Fruit fly (Drosophila melanogaster) whole organism, embryonic: Measurements from ENCODE around the gene udt.
A peak's percentile ranks its signal among the peaks of the same experiment; 100 is the strongest.

Experiments
- Ada2b ChIP-seq: fragments of 200-800 bp; sonication (Bioruptor generic); IDR thresholded peaks from 2 replicates; pipeline ENCODE4 v1.3.6; 2022; ENCODE audit warnings: missing biosample characterization, missing genetic modification characterization
- Awh ChIP-seq: fragments of 200-800 bp; sonication (Bioruptor generic); IDR thresholded peaks from 2 replicates; pipeline ENCODE4, ENCODE4 v1.3.6; 2022; ENCODE audit warnings: missing biosample characterization, missing genetic modification characterization
- Bgb ChIP-seq: fragments of 200-800 bp; sonication (Bioruptor generic); IDR thresholded peaks from 2 replicates; pipeline ENCODE4 v1.3.6; 2022; ENCODE audit warnings: missing biosample characterization, missing genetic modification characterization; ENCODE audit not compliant: partially characterized antibody
- CG10274 ChIP-seq: fragments of 200-800 bp; sonication (Bioruptor generic); optimal IDR thresholded peaks from 3 replicates; lab custom pipeline; 2017; ENCODE audit warnings: missing biosample characterization, mild to moderate bottlenecking, missing genetic modification characterization
- CG10321 ChIP-seq: fragments of 200-800 bp; sonication (Bioruptor generic); IDR thresholded peaks from 2 replicates; pipeline ENCODE4 v1.3.6; 2022; ENCODE audit warnings: missing biosample characterization, missing genetic modification characterization
- CG10979 ChIP-seq: fragments of 200-800 bp; sonication (Bioruptor generic); optimal IDR thresholded peaks from 2 replicates; lab custom pipeline; 2018; ENCODE audit warnings: missing biosample characterization, mild to moderate bottlenecking, missing genetic modification characterization, moderate library complexity
- CG12236 ChIP-seq: fragments of 200-800 bp; sonication (Bioruptor generic); optimal IDR thresholded peaks from 2 replicates; lab custom pipeline; 2016; ENCODE audit warnings: missing biosample characterization, missing genetic modification characterization
- CG12769 ChIP-seq: fragments of 200-800 bp; sonication (Bioruptor generic); optimal IDR thresholded peaks from 2 replicates; lab custom pipeline; 2019; ENCODE audit warnings: missing biosample characterization, mild to moderate bottlenecking, missing genetic modification characterization, moderate library complexity
- CG13894 ChIP-seq: fragments of 200-800 bp; sonication (Bioruptor generic); optimal IDR thresholded peaks from 3 replicates; lab custom pipeline; 2018; ENCODE audit warnings: missing biosample characterization, mild to moderate bottlenecking, missing genetic modification characterization, moderate library complexity
- CG14050 ChIP-seq: fragments of 200-800 bp; sonication (Bioruptor generic); IDR thresholded peaks from 3 replicates; pipeline ENCODE4 v1.3.6; 2022; ENCODE audit warnings: missing biosample characterization, missing genetic modification characterization
- CG15011 ChIP-seq: fragments of 200-800 bp; sonication (Bioruptor generic); optimal IDR thresholded peaks from 3 replicates; lab custom pipeline; 2018; ENCODE audit warnings: missing biosample characterization, mild to moderate bottlenecking, missing genetic modification characterization
- CG1529 ChIP-seq: fragments of 200-800 bp; sonication (Bioruptor generic); optimal IDR thresholded peaks from 3 replicates; lab custom pipeline; 2018; ENCODE audit warnings: missing biosample characterization, missing genetic modification characterization
- CG1602 ChIP-seq: fragments of 200-800 bp; sonication (Bioruptor generic); optimal IDR thresholded peaks from 3 replicates; lab custom pipeline; 2016; ENCODE audit warnings: missing biosample characterization, missing genetic modification characterization
- CG17385 ChIP-seq: fragments of 200-800 bp; sonication (Bioruptor generic); optimal IDR thresholded peaks from 3 replicates; lab custom pipeline; 2018; ENCODE audit warnings: missing biosample characterization, mild to moderate bottlenecking, missing genetic modification characterization
- CG17912 ChIP-seq: fragments of 200-800 bp; sonication (Bioruptor generic); optimal IDR thresholded peaks from 2 replicates; lab custom pipeline; 2018; ENCODE audit warnings: missing biosample characterization, mild to moderate bottlenecking, missing genetic modification characterization
- CG2712 ChIP-seq: fragments of 200-800 bp; optimal IDR thresholded peaks from 3 replicates; lab custom pipeline; 2019; ENCODE audit warnings: missing biosample characterization, mild to moderate bottlenecking, missing genetic modification characterization, moderate library complexity
- CG30020 ChIP-seq: fragments of 200-800 bp; optimal IDR thresholded peaks from 2 replicates; lab custom pipeline; 2019; ENCODE audit warnings: missing biosample characterization, mild to moderate bottlenecking, missing genetic modification characterization, moderate library complexity
- CG30431 ChIP-seq: fragments of 200-800 bp; sonication (Bioruptor generic); optimal IDR thresholded peaks from 2 replicates; lab custom pipeline; 2017; ENCODE audit warnings: missing biosample characterization, missing genetic modification characterization
- CG3847 ChIP-seq: fragments of 200-800 bp; sonication (Bioruptor generic); IDR thresholded peaks from 2 replicates; pipeline ENCODE4 v1.3.6; 2022; ENCODE audit warnings: missing biosample characterization, missing genetic modification characterization
- CG4328 ChIP-seq: fragments of 200-800 bp; sonication (Bioruptor generic); optimal IDR thresholded peaks from 3 replicates; lab custom pipeline; 2017; ENCODE audit warnings: missing biosample characterization, missing genetic modification reagents, missing genetic modification characterization
- CG5245 ChIP-seq: fragments of 200-800 bp; sonication (Bioruptor generic); optimal IDR thresholded peaks from 3 replicates; lab custom pipeline; 2016; ENCODE audit warnings: missing biosample characterization, missing genetic modification characterization
- CG6254 ChIP-seq: fragments of 200-800 bp; sonication (Bioruptor generic); optimal IDR thresholded peaks from 3 replicates; lab custom pipeline; 2017; ENCODE audit warnings: mild to moderate bottlenecking, missing biosample characterization, missing genetic modification reagents, missing genetic modification characterization
- CG7271 ChIP-seq: fragments of 200-800 bp; sonication (Bioruptor generic); optimal IDR thresholded peaks from 2 replicates; lab custom pipeline; 2018; ENCODE audit warnings: missing biosample characterization, mild to moderate bottlenecking, missing genetic modification characterization, moderate library complexity
- CG7928 ChIP-seq: fragments of 200-800 bp; sonication (Bioruptor generic); optimal IDR thresholded peaks from 2 replicates; lab custom pipeline; 2017; ENCODE audit warnings: missing biosample characterization, mild to moderate bottlenecking, missing genetic modification characterization
- CG7987 ChIP-seq: fragments of 200-800 bp; sonication (Bioruptor generic); optimal IDR thresholded peaks from 2 replicates; lab custom pipeline; 2018; ENCODE audit warnings: missing biosample characterization, mild to moderate bottlenecking, missing genetic modification characterization, moderate library complexity
- CG8359 ChIP-seq: fragments of 200-800 bp; sonication (Bioruptor generic); optimal IDR thresholded peaks from 2 replicates; lab custom pipeline; 2017; ENCODE audit warnings: missing biosample characterization, mild to moderate bottlenecking, missing genetic modification characterization, borderline replicate concordance
- CG9215 ChIP-seq: fragments of 200-800 bp; sonication (Bioruptor generic); IDR thresholded peaks from 2 replicates; pipeline ENCODE4 v1.3.6; 2022; ENCODE audit warnings: missing biosample characterization, missing genetic modification characterization
- CG9797 ChIP-seq: fragments of 200-800 bp; sonication (Bioruptor generic); optimal IDR thresholded peaks from 3 replicates; lab custom pipeline; 2018; ENCODE audit warnings: missing biosample characterization, mild to moderate bottlenecking, missing genetic modification characterization
- Chrac-16 ChIP-seq: fragments of 200-800 bp; sonication (Bioruptor generic); optimal IDR thresholded peaks from 3 replicates; lab custom pipeline; 2016; ENCODE audit warnings: missing biosample characterization, missing genetic modification characterization
- CoRest ChIP-seq: fragments of 200-800 bp; sonication (Bioruptor generic); optimal IDR thresholded peaks from 3 replicates; lab custom pipeline; 2018; ENCODE audit warnings: missing biosample characterization, mild to moderate bottlenecking, missing genetic modification characterization, moderate library complexity
- Dref ChIP-seq: fragments of 200-800 bp; sonication (Bioruptor generic); IDR thresholded peaks from 2 replicates; pipeline ENCODE4 v1.3.6; 2022; ENCODE audit warnings: missing biosample characterization, missing genetic modification characterization
- E2f2 ChIP-seq: fragments of 200-800 bp; sonication (Bioruptor generic); IDR thresholded peaks from 2 replicates; pipeline ENCODE4 v1.3.6; 2022; ENCODE audit warnings: missing biosample characterization, missing genetic modification characterization
- HLHmδ ChIP-seq: fragments of 200-800 bp; sonication (Bioruptor generic); optimal IDR thresholded peaks from 2 replicates; lab custom pipeline; 2018; ENCODE audit warnings: missing biosample characterization, mild to moderate bottlenecking, missing genetic modification characterization, moderate library complexity
- Lpt ChIP-seq: fragments of >200 bp; optimal IDR thresholded peaks from 2 replicates; lab custom pipeline; 2018; ENCODE audit warnings: missing biosample characterization, missing genetic modification characterization
- NC2β ChIP-seq: fragments of 200-800 bp; sonication (Bioruptor generic); optimal IDR thresholded peaks from 2 replicates; lab custom pipeline; 2016; ENCODE audit warnings: missing biosample characterization, missing genetic modification characterization
- Nf-YC ChIP-seq: fragments of 200-800 bp; optimal IDR thresholded peaks from 3 replicates; lab custom pipeline; 2019; ENCODE audit warnings: missing biosample characterization, mild to moderate bottlenecking, missing genetic modification characterization, moderate library complexity
- Opbp ChIP-seq: fragments of 200-800 bp; sonication (Bioruptor generic); IDR thresholded peaks from 3 replicates; pipeline ENCODE4 v1.3.6; 2022; ENCODE audit warnings: missing biosample characterization, missing genetic modification characterization; ENCODE audit not compliant: partially characterized antibody
- Scr ChIP-seq: fragments of 200-800 bp; sonication (Bioruptor generic); IDR thresholded peaks from 2 replicates; pipeline ENCODE4 v1.3.6; 2022; ENCODE audit warnings: missing biosample characterization, missing genetic modification characterization; ENCODE audit not compliant: partially characterized antibody
- ase ChIP-seq: fragments of 200-800 bp; sonication (Bioruptor generic); IDR thresholded peaks from 3 replicates; pipeline ENCODE4 v1.3.6; 2022; ENCODE audit warnings: missing biosample characterization, missing genetic modification characterization
- croc ChIP-seq: fragments of 200-800 bp; sonication (Bioruptor generic); conservative IDR thresholded peaks from 3 replicates; pipeline ENCODE4 v1.3.6; 2022; ENCODE audit warnings: missing biosample characterization, missing genetic modification characterization
- cwo ChIP-seq: fragments of 200-800 bp; sonication (Bioruptor generic); optimal IDR thresholded peaks from 3 replicates; lab custom pipeline; 2017; ENCODE audit warnings: missing biosample characterization, missing genetic modification characterization, mild to moderate bottlenecking, moderate library complexity, missing genetic modification reagents
- dm ChIP-seq: fragments of 200-800 bp; sonication (Bioruptor generic); optimal IDR thresholded peaks from 3 replicates; lab custom pipeline; 2016; ENCODE audit warnings: missing biosample characterization, missing genetic modification characterization
- ems ChIP-seq: fragments of 200-800 bp; sonication (Bioruptor generic); optimal IDR thresholded peaks from 3 replicates; lab custom pipeline; 2016; ENCODE audit warnings: missing biosample characterization, missing genetic modification characterization
- her ChIP-seq: fragments of 200-800 bp; sonication (Bioruptor generic); optimal IDR thresholded peaks from 2 replicates; lab custom pipeline; 2016; ENCODE audit warnings: missing biosample characterization, missing genetic modification characterization
- onecut ChIP-seq: fragments of 200-800 bp; sonication (Bioruptor generic); IDR thresholded peaks from 2 replicates; pipeline ENCODE4 v1.3.6; 2022; ENCODE audit warnings: missing biosample characterization, missing genetic modification characterization
- pzg ChIP-seq: fragments of 200-800 bp; sonication (Bioruptor generic); optimal IDR thresholded peaks from 3 replicates; lab custom pipeline; 2018; ENCODE audit warnings: missing biosample characterization, mild to moderate bottlenecking, missing genetic modification characterization, moderate library complexity
- ranshi ChIP-seq: fragments of 200-800 bp; sonication (Bioruptor generic); IDR thresholded peaks from 2 replicates; pipeline ENCODE4 v1.3.6; 2022; ENCODE audit warnings: missing biosample characterization, missing genetic modification characterization
- salm ChIP-seq: fragments of 200-800 bp; sonication (Bioruptor generic); optimal IDR thresholded peaks from 2 replicates; lab custom pipeline; 2018; ENCODE audit warnings: missing biosample characterization, mild to moderate bottlenecking, missing genetic modification characterization
- slbo ChIP-seq: fragments of 200-800 bp; sonication (Bioruptor generic); IDR thresholded peaks from 2 replicates; pipeline ENCODE4 v1.3.6; 2022; ENCODE audit warnings: missing biosample characterization, missing genetic modification characterization
- sna ChIP-seq: fragments of 200-800 bp; sonication (Bioruptor generic); IDR thresholded peaks from 2 replicates; pipeline ENCODE4 v1.3.6; 2022; ENCODE audit warnings: missing biosample characterization, missing genetic modification characterization; ENCODE audit not compliant: partially characterized antibody
- z ChIP-seq: fragments of 200-800 bp; sonication (Bioruptor generic); IDR thresholded peaks from 3 replicates; pipeline ENCODE4 v1.3.6; 2022; ENCODE audit warnings: missing biosample characterization, missing genetic modification characterization

udt gene

dm6 chr3R:23713901-23714300 is 49.2 kb downstream of the udt start (continued):
- TF ChIP-seq CG15011 (GFP tag; lab: Kevin White, UChicago), result peak; percentile 9
- no peak for TF ChIP-seq pzg (GFP tag; lab: Kevin White, UChicago)
- TF ChIP-seq Chrac-16 (GFP tag; lab: Kevin White, UChicago), result peak; percentile 63
- TF ChIP-seq Ada2b (GFP tag; lab: Robert Waterston, UW), result no peak
- TF ChIP-seq CG30020 (tag; lab: Kevin White, UChicago), result no peak
- TF ChIP-seq Lpt (GFP tag; lab: Kevin White, UChicago), result no peak
- no peak for TF ChIP-seq z (GFP tag; lab: Robert Waterston, UW)
- no peak for TF ChIP-seq Scr (GFP tag; lab: Robert Waterston, UW)
- TF ChIP-seq NC2β (GFP tag; lab: Kevin White, UChicago), result peak; percentile 56
- peak; percentile 48 for TF ChIP-seq CG30431 (GFP tag; lab: Kevin White, UChicago)
- TF ChIP-seq CG3847 (GFP tag; lab: Robert Waterston, UW), result 0 out of 2 replicates have a peak, but pooled peaks have one; percentile 14
- TF ChIP-seq onecut (GFP tag; lab: Robert Waterston, UW), result 0 out of 2 replicates have a peak, but pooled peaks have one; percentile 38
- no peak for TF ChIP-seq dm (GFP tag; lab: Kevin White, UChicago)
- no peak for TF ChIP-seq HLHmδ (GFP tag; lab: Kevin White, UChicago)
- peak; percentile 51 for TF ChIP-seq CG1529 (GFP tag; lab: Kevin White, UChicago)
- no peak for TF ChIP-seq ems
- no peak for TF ChIP-seq CG4328 (GFP tag; lab: Kevin White, UChicago)
- peak; percentile 39 for TF ChIP-seq CG12769 (tag; lab: Kevin White, UChicago)
- TF ChIP-seq Awh (GFP tag; lab: Robert Waterston, UW), result peak; percentile 60; the same call in 1 of the 2 replicates
- TF ChIP-seq Nf-YC, result no peak
- TF ChIP-seq Bgb (GFP tag; lab: Robert Waterston, UW), result no peak
- TF ChIP-seq E2f2 (GFP tag; lab: Robert Waterston, UW), result peak; percentile 39; the same call in 1 of the 2 replicates
- no peak for TF ChIP-seq CG9797 (GFP tag; lab: Kevin White, UChicago)
- peak; percentile 64 for TF ChIP-seq CG1602 (GFP tag; lab: Kevin White, UChicago)
- peak; percentile 56 for TF ChIP-seq salm (tag; lab: Kevin White, UChicago)
- TF ChIP-seq Opbp (GFP tag; lab: Robert Waterston, UW), result no peak
- TF ChIP-seq CG7987 (GFP tag; lab: Kevin White, UChicago), result no peak
- no peak for TF ChIP-seq CG12236 (GFP tag; lab: Kevin White, UChicago)
- peak; percentile 46 for TF ChIP-seq CG6254 (GFP tag; lab: Kevin White, UChicago)
- TF ChIP-seq CG17385 (GFP tag; lab: Kevin White, UChicago), result peak; percentile 58
- no peak for TF ChIP-seq CG13894 (tag; lab: Kevin White, UChicago)
- TF ChIP-seq CG2712 (tag; lab: Kevin White, UChicago), result peak; percentile 62
- no peak for TF ChIP-seq CG10321 (GFP tag; lab: Robert Waterston, UW)
- no peak for TF ChIP-seq CG17912 (GFP tag; lab: Kevin White, UChicago)
- TF ChIP-seq ranshi (GFP tag; lab: Robert Waterston, UW), result peak; percentile 50
- TF ChIP-seq CG10979, result peak; percentile 67
- TF ChIP-seq ase, result 0 out of 3 replicates have a peak, but pooled peaks have one; percentile 46
- peak; percentile 71 for TF ChIP-seq CoRest (tag; lab: Kevin White, UChicago)
- TF ChIP-seq CG9215, result peak; percentile 20; the same call in 1 of the 2 replicates
- no peak for TF ChIP-seq CG8359 (GFP tag; lab: Kevin White, UChicago)
- TF ChIP-seq CG10274 (GFP tag; lab: Kevin White, UChicago), result no peak
- no peak for TF ChIP-seq Dref (GFP tag; lab: Robert Waterston, UW)
- TF ChIP-seq CG7271 (tag; lab: Kevin White, UChicago), result peak; percentile 34
- TF ChIP-seq cwo (GFP tag; lab: Kevin White, UChicago), result no peak
- TF ChIP-seq CG7928, result no peak
- TF ChIP-seq CG5245, result peak; percentile 59
- TF ChIP-seq slbo (GFP tag; lab: Robert Waterston, UW), result peak; percentile 65
- TF ChIP-seq croc, result no peak; the same call in 2 of the 3 replicates
- no peak for TF ChIP-seq CG14050 (GFP tag; lab: Robert Waterston, UW)
- TF ChIP-seq her (GFP tag; lab: Kevin White, UChicago), result no peak
- no peak for TF ChIP-seq sna (GFP tag; lab: Robert Waterston, UW)
